Fruit fly (Drosophila melanogaster) whole organism, embryonic: Measurements from ENCODE around the gene Dpp10.

ENCODE experiments used
- Asciz ChIP-seq: fragments of 200-800 bp; sonication (Bioruptor generic); optimal IDR thresholded peaks from 2 replicates; lab custom pipeline; 2017; ENCODE audit warnings: missing biosample characterization, mild to moderate bottlenecking, missing genetic modification characterization, missing genetic modification reagents
- B-H1 ChIP-seq: fragments of 200-800 bp; sonication (Bioruptor generic); IDR thresholded peaks from 3 replicates; pipeline ENCODE4 v1.3.6; 2022; ENCODE audit warnings: missing biosample characterization, missing genetic modification characterization
- CG10462 ChIP-seq: fragments of 200-800 bp; sonication (Bioruptor generic); optimal IDR thresholded peaks from 2 replicates; lab custom pipeline; 2016; ENCODE audit warnings: missing biosample characterization, missing genetic modification characterization
- CG10543 ChIP-seq: fragments of 200-800 bp; sonication (Bioruptor generic); optimal IDR thresholded peaks from 3 replicates; lab custom pipeline; 2017; ENCODE audit warnings: missing biosample characterization, mild to moderate bottlenecking, missing genetic modification characterization, moderate library complexity
- CG10565 ChIP-seq: fragments of 200-800 bp; sonication (Bioruptor generic); optimal IDR thresholded peaks from 3 replicates; lab custom pipeline; 2016; ENCODE audit warnings: missing biosample characterization, mild to moderate bottlenecking, missing genetic modification characterization
- CG12104 ChIP-seq: fragments of 200-800 bp; sonication (Bioruptor generic); optimal IDR thresholded peaks from 3 replicates; lab custom pipeline; 2016; ENCODE audit warnings: missing biosample characterization, missing genetic modification characterization
- CG12769 ChIP-seq: fragments of 200-800 bp; sonication (Bioruptor generic); optimal IDR thresholded peaks from 2 replicates; lab custom pipeline; 2019; ENCODE audit warnings: missing biosample characterization, mild to moderate bottlenecking, missing genetic modification characterization, moderate library complexity
- CG13287 ChIP-seq: fragments of 200-800 bp; sonication (Bioruptor generic); IDR thresholded peaks from 2 replicates; pipeline ENCODE4 v1.3.6; 2022; ENCODE audit warnings: missing biosample characterization, missing genetic modification characterization; ENCODE audit not compliant: partially characterized antibody
- CG16779 ChIP-seq: fragments of 200-800 bp; sonication (Bioruptor generic); IDR thresholded peaks from 2 replicates; pipeline ENCODE4 v1.3.6; 2022; ENCODE audit warnings: missing biosample characterization, missing genetic modification characterization
- CG18262 ChIP-seq: fragments of 200-800 bp; optimal IDR thresholded peaks from 3 replicates; lab custom pipeline; 2019; ENCODE audit warnings: missing biosample characterization, mild to moderate bottlenecking, missing genetic modification characterization, moderate library complexity
- CG31388 ChIP-seq: fragments of 200-800 bp; sonication (Bioruptor generic); optimal IDR thresholded peaks from 2 replicates; lab custom pipeline; 2016; ENCODE audit warnings: missing biosample characterization, missing genetic modification characterization
- CG33557 ChIP-seq: fragments of 200-800 bp; sonication (Bioruptor generic); optimal IDR thresholded peaks from 2 replicates; lab custom pipeline; 2019; ENCODE audit warnings: missing biosample characterization, mild to moderate bottlenecking, missing genetic modification characterization, moderate library complexity
- CG34224 ChIP-seq: fragments of 200-800 bp; sonication (Bioruptor generic); IDR thresholded peaks from 3 replicates; pipeline ENCODE4 v1.3.6; 2022; ENCODE audit warnings: missing biosample characterization, missing genetic modification characterization; ENCODE audit not compliant: partially characterized antibody
- CG3838 ChIP-seq: fragments of 200-800 bp; sonication (Bioruptor generic); optimal IDR thresholded peaks from 3 replicates; lab custom pipeline; 2016; ENCODE audit warnings: missing biosample characterization, missing genetic modification characterization
- CG6813 ChIP-seq: fragments of 200-800 bp; sonication (Bioruptor generic); optimal IDR thresholded peaks from 2 replicates; lab custom pipeline; 2017; ENCODE audit warnings: missing biosample characterization, missing genetic modification characterization, mild to moderate bottlenecking, moderate library complexity, missing genetic modification reagents
- CG7556 ChIP-seq: fragments of 200-800 bp; sonication (Bioruptor generic); optimal IDR thresholded peaks from 2 replicates; lab custom pipeline; 2017; ENCODE audit warnings: missing biosample characterization, mild to moderate bottlenecking, missing genetic modification characterization
- CG7987 ChIP-seq: fragments of 200-800 bp; sonication (Bioruptor generic); optimal IDR thresholded peaks from 2 replicates; lab custom pipeline; 2018; ENCODE audit warnings: missing biosample characterization, mild to moderate bottlenecking, missing genetic modification characterization, moderate library complexity
- Doc2 ChIP-seq: fragments of 200-800 bp; sonication (Bioruptor generic); IDR thresholded peaks from 2 replicates; pipeline ENCODE4 v1.3.6; 2022; ENCODE audit warnings: missing biosample characterization, missing genetic modification characterization
- Eip74EF ChIP-seq, 2 experiments: fragments of 200-800 bp in 1 of 2; fragments of >200 bp in 1 of 2; sonication (Bioruptor generic) in 1 of 2; optimal IDR thresholded peaks; 2 replicates each; lab custom pipeline; 2017 to 2019; ENCODE audit warnings: missing biosample characterization in 2 of 2, missing genetic modification characterization in 2 of 2, mild to moderate bottlenecking in 1 of 2, moderate library complexity in 1 of 2
- Hr3 ChIP-seq: fragments of 200-800 bp; sonication (Bioruptor generic); optimal IDR thresholded peaks from 3 replicates; lab custom pipeline; 2016; ENCODE audit warnings: missing biosample characterization, missing genetic modification characterization
- Lpt ChIP-seq: fragments of >200 bp; optimal IDR thresholded peaks from 2 replicates; lab custom pipeline; 2018; ENCODE audit warnings: missing biosample characterization, missing genetic modification characterization
- Med ChIP-seq: fragments of 200-800 bp; sonication (Bioruptor generic); peaks from one replicate; lab custom pipeline; 2016; ENCODE audit warnings: missing biosample characterization, missing genetic modification characterization, mild to moderate bottlenecking, inconsistent platforms, moderate library complexity
- Pdp1 ChIP-seq, 2 experiments: fragments of 200-800 bp; sonication (Bioruptor generic); optimal IDR thresholded peaks; 3 replicates each; lab custom pipeline; 2016; ENCODE audit warnings: missing biosample characterization in 2 of 2, missing genetic modification characterization in 2 of 2, mild to moderate bottlenecking in 1 of 2, moderate library complexity in 1 of 2
- Ravus ChIP-seq: fragments of 200-800 bp; sonication (Bioruptor generic); IDR thresholded peaks from 2 replicates; pipeline ENCODE4 v1.3.6; 2022; ENCODE audit warnings: missing biosample characterization, missing genetic modification characterization
- Trl ChIP-seq, 3 experiments: fragments of >200 bp in 2 of 3; fragments of 200-800 bp in 1 of 3; sonication (Bioruptor generic) in 1 of 3; optimal IDR thresholded peaks; 2 replicates in 1 of 3; 3 replicates in 2 of 3; lab custom pipeline; 2016 to 2017; ENCODE audit warnings: missing biosample characterization in 1 of 3, missing genetic modification characterization in 1 of 3
- br ChIP-seq: fragments of >200 bp; optimal IDR thresholded peaks from 2 replicates; lab custom pipeline; 2017
- caup ChIP-seq: fragments of 200-800 bp; sonication (Bioruptor generic); optimal IDR thresholded peaks from 3 replicates; lab custom pipeline; 2017; ENCODE audit warnings: missing biosample characterization, mild to moderate bottlenecking, missing genetic modification characterization, moderate library complexity; ENCODE audit not compliant: severe bottlenecking
- cg ChIP-seq: fragments of 200-800 bp; sonication (Bioruptor generic); optimal IDR thresholded peaks from 3 replicates; lab custom pipeline; 2019; ENCODE audit warnings: missing biosample characterization, mild to moderate bottlenecking, missing genetic modification characterization, moderate library complexity
- chinmo ChIP-seq: fragments of 200-800 bp; sonication (Bioruptor generic); IDR thresholded peaks from 4 replicates; pipeline ENCODE4 v1.3.6; 2022; ENCODE audit warnings: missing biosample characterization, missing genetic modification characterization; ENCODE audit not compliant: partially characterized antibody
- ci ChIP-seq: fragments of 200-800 bp; sonication (Bioruptor generic); IDR thresholded peaks from 3 replicates; pipeline ENCODE4 v1.3.6; 2022; ENCODE audit warnings: missing biosample characterization, missing genetic modification characterization
- corto ChIP-seq: fragments of 200-800 bp; sonication (Bioruptor generic); optimal IDR thresholded peaks from 2 replicates; lab custom pipeline; 2016; ENCODE audit warnings: missing biosample characterization, mild to moderate bottlenecking, missing genetic modification characterization, moderate library complexity
- croc ChIP-seq: fragments of 200-800 bp; sonication (Bioruptor generic); conservative IDR thresholded peaks from 3 replicates; pipeline ENCODE4 v1.3.6; 2022; ENCODE audit warnings: missing biosample characterization, missing genetic modification characterization
- ham ChIP-seq: fragments of 200-800 bp; sonication (Bioruptor generic); IDR thresholded peaks from 2 replicates; pipeline ENCODE4 v1.3.6; 2022; ENCODE audit warnings: missing biosample characterization, missing genetic modification characterization
- lilli ChIP-seq: fragments of 200-800 bp; sonication (Bioruptor generic); optimal IDR thresholded peaks from 3 replicates; lab custom pipeline; 2016; ENCODE audit warnings: missing biosample characterization, missing genetic modification characterization
- luna ChIP-seq: fragments of 200-800 bp; sonication (Bioruptor generic); optimal IDR thresholded peaks from 2 replicates; lab custom pipeline; 2016; ENCODE audit warnings: missing biosample characterization, missing genetic modification characterization
- mam ChIP-seq: fragments of 200-800 bp; sonication (Bioruptor generic); optimal IDR thresholded peaks from 3 replicates; lab custom pipeline; 2016; ENCODE audit warnings: missing biosample characterization, missing genetic modification characterization
- mirr ChIP-seq: fragments of 200-800 bp; sonication (Bioruptor generic); optimal IDR thresholded peaks from 3 replicates; lab custom pipeline; 2018; ENCODE audit warnings: missing biosample characterization, mild to moderate bottlenecking, missing genetic modification characterization
- nom ChIP-seq: fragments of 200-800 bp; sonication (Bioruptor generic); optimal IDR thresholded peaks from 2 replicates; lab custom pipeline; 2017; ENCODE audit warnings: missing biosample characterization, missing genetic modification characterization, mild to moderate bottlenecking, moderate library complexity, missing genetic modification reagents
- run ChIP-seq: fragments of 200-800 bp; sonication (Bioruptor generic); optimal IDR thresholded peaks from 3 replicates; lab custom pipeline; 2018; ENCODE audit warnings: missing biosample characterization, mild to moderate bottlenecking, missing genetic modification characterization
- scrt ChIP-seq: fragments of 200-800 bp; sonication (Bioruptor generic); optimal IDR thresholded peaks from 2 replicates; lab custom pipeline; 2018; ENCODE audit warnings: missing biosample characterization, mild to moderate bottlenecking, missing genetic modification characterization, moderate library complexity
- sd ChIP-seq: fragments of 200-800 bp; sonication (Bioruptor generic); optimal IDR thresholded peaks from 3 replicates; lab custom pipeline; 2018; ENCODE audit warnings: missing biosample characterization, mild to moderate bottlenecking, missing genetic modification characterization, moderate library complexity
- shn ChIP-seq: fragments of 200-800 bp; sonication (Bioruptor generic); optimal IDR thresholded peaks from 3 replicates; lab custom pipeline; 2016; ENCODE audit warnings: missing biosample characterization, missing genetic modification characterization
- sug ChIP-seq: fragments of 200-800 bp; optimal IDR thresholded peaks from 2 replicates; lab custom pipeline; 2019; ENCODE audit warnings: missing biosample characterization, mild to moderate bottlenecking, missing genetic modification characterization, moderate library complexity
- tll ChIP-seq, 2 experiments: fragments of 200-800 bp in 1 of 2; fragments of >200 bp in 1 of 2; sonication (Bioruptor generic) in 1 of 2; optimal IDR thresholded peaks; 2 replicates each; lab custom pipeline; 2017 to 2019; ENCODE audit warnings: missing biosample characterization in 2 of 2, missing genetic modification characterization in 2 of 2, mild to moderate bottlenecking in 1 of 2, moderate library complexity in 1 of 2
- usp ChIP-seq: fragments of >200 bp; optimal IDR thresholded peaks from 2 replicates; lab custom pipeline; 2017; ENCODE audit warnings: missing biosample characterization, missing genetic modification characterization
- vfl ChIP-seq: fragments of 200-800 bp; sonication (Bioruptor generic); optimal IDR thresholded peaks from 2 replicates; lab custom pipeline; 2016; ENCODE audit warnings: missing biosample characterization, missing genetic modification characterization
- vvl ChIP-seq: fragments of 200-800 bp; sonication (Bioruptor generic); IDR thresholded peaks from 2 replicates; pipeline ENCODE4 v1.3.6; 2022; ENCODE audit warnings: missing biosample characterization, missing genetic modification characterization
- wek ChIP-seq: fragments of 200-800 bp; sonication (Bioruptor generic); optimal IDR thresholded peaks from 3 replicates; lab custom pipeline; 2018; ENCODE audit warnings: missing biosample characterization, mild to moderate bottlenecking, missing genetic modification characterization, moderate library complexity

Gene Dpp10

DNA sequence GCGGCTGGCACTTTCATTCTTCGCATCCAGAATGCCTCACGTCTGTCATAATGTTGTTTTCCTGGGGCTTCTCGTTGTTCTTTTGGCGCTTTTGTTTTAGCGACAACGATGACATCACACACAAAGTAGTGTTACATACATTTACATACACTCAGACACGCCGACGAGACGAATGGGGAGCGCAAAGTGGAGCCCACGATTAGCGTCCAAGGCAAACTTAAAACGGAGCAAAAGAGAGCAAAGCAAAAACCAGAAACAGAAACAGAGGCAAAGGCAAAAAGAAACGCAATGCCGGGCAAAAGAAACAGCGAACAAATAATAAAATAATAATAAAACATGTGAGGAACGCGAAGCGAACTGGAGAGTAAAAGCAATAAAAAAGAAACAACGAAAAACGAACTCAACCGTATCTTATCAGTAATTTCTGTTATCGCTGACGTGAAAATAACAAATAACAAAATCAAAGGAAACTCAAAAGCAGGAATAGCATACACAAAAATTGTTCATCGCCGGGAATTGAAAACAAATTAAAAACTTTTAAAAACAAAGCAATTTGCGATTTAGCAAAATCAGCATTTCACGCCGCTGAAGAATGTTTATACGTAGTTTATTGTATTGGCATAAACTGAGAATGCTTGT lies 43.7 kb upstream of the Dpp10 start (continued):
- TF ChIP-seq CG34224 (GFP tag; lab: Robert Waterston, UW), result peak; percentile 49; the same call in 2 of the 3 replicates
- TF ChIP-seq mirr (GFP tag; lab: Kevin White, UChicago), result peak; percentile 8
- TF ChIP-seq vfl (GFP tag; lab: Kevin White, UChicago), result no peak
- TF ChIP-seq CG10543, result peak; percentile 25
- no peak for TF ChIP-seq scrt (GFP tag; lab: Kevin White, UChicago)
- TF ChIP-seq CG12769 (tag; lab: Kevin White, UChicago), result peak; percentile 86
- TF ChIP-seq Ravus (GFP tag; lab: Robert Waterston, UW), result no peak
- no peak for TF ChIP-seq Asciz (GFP tag; lab: Kevin White, UChicago)
- TF ChIP-seq croc (GFP tag; lab: Robert Waterston, UW), result no peak
- peak; percentile 37 for TF ChIP-seq sug (tag; lab: Kevin White, UChicago)
- TF ChIP-seq CG7556 (GFP tag; lab: Kevin White, UChicago), result no peak
- peak; percentile 60; the same call in 1 of the 2 replicates for TF ChIP-seq vvl (GFP tag; lab: Robert Waterston, UW)
- no peak for TF ChIP-seq CG10462 (GFP tag; lab: Kevin White, UChicago)
- no peak for TF ChIP-seq Lpt
- TF ChIP-seq nom (GFP tag; lab: Kevin White, UChicago), result no peak
- TF ChIP-seq Pdp1 (GFP tag; optimal IDR thresholded peaks at IDR 0.05; lab: Kevin White, UChicago), result peak in 1 of 2 experiments; percentile 88
- no peak for TF ChIP-seq CG12104 (GFP tag; lab: Kevin White, UChicago)
- no peak for TF ChIP-seq shn (GFP tag; lab: Kevin White, UChicago)
- no peak for TF ChIP-seq luna (GFP tag; lab: Kevin White, UChicago)
- no peak for TF ChIP-seq Hr3
- no peak for TF ChIP-seq br (lab: Kevin White, UChicago)
- TF ChIP-seq CG18262 (tag; lab: Kevin White, UChicago), result no peak
- TF ChIP-seq lilli (GFP tag; lab: Kevin White, UChicago), result no peak
- TF ChIP-seq Trl (optimal IDR thresholded peaks at IDR 0.05; lab: Kevin White, UChicago), result peak in 1 of 2 experiments; percentile 1
- TF ChIP-seq Trl (GFP tag; optimal IDR thresholded peaks at IDR 0.05; lab: Kevin White, UChicago), result no peak
- no peak for TF ChIP-seq run (tag; lab: Kevin White, UChicago)
- no peak for TF ChIP-seq wek (GFP tag; lab: Kevin White, UChicago)
- no peak for TF ChIP-seq CG10565 (GFP tag; lab: Kevin White, UChicago)
- peak; percentile 51; the same call in 1 of the 2 replicates for TF ChIP-seq CG13287 (GFP tag; lab: Robert Waterston, UW)
- TF ChIP-seq corto, result peak; percentile 47
- no peak for TF ChIP-seq B-H1 (GFP tag; lab: Robert Waterston, UW)
- no peak for TF ChIP-seq usp (GFP tag; lab: Kevin White, UChicago)
- TF ChIP-seq CG16779, result no peak
- no peak for TF ChIP-seq ham (GFP tag; lab: Robert Waterston, UW)
- TF ChIP-seq CG7987 (GFP tag; lab: Kevin White, UChicago), result no peak
- no peak for TF ChIP-seq caup
- TF ChIP-seq sd (tag; lab: Kevin White, UChicago), result peak; percentile 65
- no peak for TF ChIP-seq CG33557 (GFP tag; lab: Kevin White, UChicago)
- peak; percentile 66 for TF ChIP-seq Med (GFP tag; lab: Kevin White, UChicago)
- TF ChIP-seq chinmo (GFP tag; lab: Robert Waterston, UW), result peak; percentile 96; the same call in 3 of the 4 replicates
- no peak for TF ChIP-seq Doc2 (GFP tag; lab: Robert Waterston, UW)
- 0 out of 3 replicates have a peak, but pooled peaks have one; percentile 55 for TF ChIP-seq ci (GFP tag; lab: Robert Waterston, UW)
- no peak for TF ChIP-seq CG6813 (GFP tag; lab: Kevin White, UChicago)
- TF ChIP-seq CG31388 (GFP tag; lab: Kevin White, UChicago), result no peak
- peak in 1 of 2 experiments; percentile 24 for TF ChIP-seq Eip74EF (GFP tag; optimal IDR thresholded peaks at IDR 0.05; lab: Kevin White, UChicago)
- no peak for TF ChIP-seq tll (GFP tag; optimal IDR thresholded peaks at IDR 0.05; lab: Kevin White, UChicago)
- TF ChIP-seq cg (GFP tag; lab: Kevin White, UChicago), result peak; percentile 42
- TF ChIP-seq CG3838, result peak; percentile 40
- TF ChIP-seq mam (GFP tag; lab: Kevin White, UChicago), result no peak
